Fruit fly (Drosophila melanogaster): Measurements from ENCODE around the gene CG34250.
A peak's percentile ranks its signal among the peaks of the same experiment; 100 is the strongest.

The CG34250 gene

DNA sequence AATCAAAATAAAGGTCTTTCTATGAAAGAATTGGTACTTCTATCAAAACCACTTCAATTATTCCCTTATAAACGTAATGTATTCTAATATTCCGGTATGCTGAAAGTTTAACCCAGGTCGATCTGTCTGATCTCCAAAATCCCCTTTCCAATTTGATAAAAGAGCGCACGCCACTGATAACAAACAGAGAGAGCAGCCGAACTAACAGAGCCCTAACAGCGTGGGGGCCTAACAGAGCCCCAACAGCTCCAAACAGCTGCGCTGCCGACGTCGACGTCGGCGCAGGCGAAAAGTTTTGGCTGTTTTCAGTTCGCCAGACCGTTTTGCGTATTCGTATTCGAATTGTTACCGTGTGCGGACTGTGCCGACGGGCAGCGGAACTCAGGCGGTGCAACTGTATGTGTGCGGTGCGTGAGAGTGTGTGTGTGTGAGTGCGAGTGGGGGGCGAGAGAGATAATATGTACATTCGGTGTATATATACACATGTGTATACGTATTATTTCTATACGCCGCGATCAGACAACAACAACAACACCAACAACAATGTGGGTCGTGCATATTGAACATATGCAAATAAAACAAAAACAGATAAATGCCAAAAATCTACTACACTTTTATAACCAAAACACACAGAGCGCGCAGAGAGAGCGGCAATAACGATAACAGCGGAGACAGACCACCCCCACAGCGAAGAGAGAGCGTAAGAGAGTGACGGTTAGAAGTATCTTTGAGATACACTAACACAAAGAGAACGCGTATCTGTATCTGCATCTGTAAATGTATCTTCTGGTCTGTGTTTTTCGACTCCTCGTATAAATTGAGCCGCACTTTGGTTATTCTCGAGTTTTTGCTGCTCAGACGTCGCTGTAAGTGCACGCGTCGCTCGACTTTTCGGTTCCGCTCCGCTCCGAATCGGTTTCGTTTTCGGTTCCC is 11.0 kb downstream of the CG34250 start, which contains the start of gene Oatp74D (continued):
- TF ChIP-seq scrt (GFP tag; optimal IDR thresholded peaks at IDR 0.05): peak; percentile 39
- no peak for TF ChIP-seq dan (GFP tag; IDR thresholded peaks at IDR 0.05)
- TF ChIP-seq vvl (GFP tag; IDR thresholded peaks at IDR 0.05): peak; percentile 85
- TF ChIP-seq CG1529 (GFP tag; optimal IDR thresholded peaks at IDR 0.05): peak; percentile 55
- peak; percentile 39; the same call in 1 of the 3 replicates for TF ChIP-seq HLH4C (GFP tag; IDR thresholded peaks at IDR 0.05; ENCODE audit: partially characterized antibody)
- peak; percentile 40 for TF ChIP-seq Side (GFP tag; optimal IDR thresholded peaks at IDR 0.05)
- no peak for TF ChIP-seq CG17802 (tag; optimal IDR thresholded peaks at IDR 0.05)
- TF ChIP-seq lilli (GFP tag; optimal IDR thresholded peaks at IDR 0.05): peak; percentile 67
- peak; percentile 88 for TF ChIP-seq CG4360 (GFP tag; IDR thresholded peaks at IDR 0.05)
- no peak for TF ChIP-seq Hr3 (GFP tag; optimal IDR thresholded peaks at IDR 0.05)
- peak; percentile 29 for TF ChIP-seq CG15514 (GFP tag; optimal IDR thresholded peaks at IDR 0.05)
- no peak for TF ChIP-seq unc-4 (GFP tag; IDR thresholded peaks at IDR 0.05; ENCODE audit: partially characterized antibody)
- TF ChIP-seq pzg (GFP tag; optimal IDR thresholded peaks at IDR 0.05): peak; percentile 4
- TF ChIP-seq CG13775 (GFP tag; optimal IDR thresholded peaks at IDR 0.05): no peak
- TF ChIP-seq Eip74EF (GFP tag; optimal IDR thresholded peaks at IDR 0.05): peak in 1 of 2 experiments; percentile 51
- peak; percentile 65; the same call in 1 of the 2 replicates for TF ChIP-seq CG42726 (GFP tag; IDR thresholded peaks at IDR 0.05; ENCODE audit: partially characterized antibody)
- peak; percentile 67 for TF ChIP-seq CG2678 (tag; optimal IDR thresholded peaks at IDR 0.05)
- TF ChIP-seq CG7372 (GFP tag; IDR thresholded peaks at IDR 0.05): no peak
- TF ChIP-seq Drgx (GFP tag; IDR thresholded peaks at IDR 0.05): peak; percentile 69
- peak; percentile 60 for TF ChIP-seq CG17186 (GFP tag; optimal IDR thresholded peaks at IDR 0.05)
- peak; percentile 41; the same call in 1 of the 3 replicates for TF ChIP-seq CG6175 (GFP tag; IDR thresholded peaks at IDR 0.05)
- TF ChIP-seq bcd (GFP tag; optimal IDR thresholded peaks at IDR 0.05): no peak
- peak; percentile 79 for TF ChIP-seq CrebB (tag; optimal IDR thresholded peaks at IDR 0.05)
- peak; percentile 0 for TF ChIP-seq MESR4 (GFP tag; optimal IDR thresholded peaks at IDR 0.05)
- peak in 1 of 2 experiments; percentile 60 for TF ChIP-seq dpn (GFP tag; optimal IDR thresholded peaks at IDR 0.05)
- TF ChIP-seq Ets65A (GFP tag): peak; percentile 74
- no peak for TF ChIP-seq zen (tag; optimal IDR thresholded peaks at IDR 0.05)
- peak; percentile 88 for TF ChIP-seq sens (GFP tag)
- TF ChIP-seq CG2875 (GFP tag; optimal IDR thresholded peaks at IDR 0.05): peak; percentile 39
- peak; percentile 64 for TF ChIP-seq twi (tag; optimal IDR thresholded peaks at IDR 0.05)
- TF ChIP-seq Stat92E (GFP tag; optimal IDR thresholded peaks at IDR 0.05): peak in 1 of 3 experiments; percentile 46
- TF ChIP-seq danr (GFP tag; IDR thresholded peaks at IDR 0.05): no peak
- TF ChIP-seq CG6813 (GFP tag; optimal IDR thresholded peaks at IDR 0.05): peak; percentile 9
- peak; percentile 64 for TF ChIP-seq yki (optimal IDR thresholded peaks at IDR 0.05)
- TF ChIP-seq CG17612 (GFP tag; IDR thresholded peaks at IDR 0.05): no peak
- TF ChIP-seq CG31388 (GFP tag; optimal IDR thresholded peaks at IDR 0.05): no peak
- no peak for TF ChIP-seq CG30020 (tag; optimal IDR thresholded peaks at IDR 0.05)
- TF ChIP-seq cas (GFP tag; IDR thresholded peaks at IDR 0.05): no peak
- peak; percentile 32 for TF ChIP-seq CG30403 (GFP tag; optimal IDR thresholded peaks at IDR 0.05)
- TF ChIP-seq CG13894 (tag; optimal IDR thresholded peaks at IDR 0.05): peak; percentile 71
- TF ChIP-seq CG15073 (GFP tag; optimal IDR thresholded peaks at IDR 0.05): no peak
- peak in 1 of 2 experiments; percentile 32 for TF ChIP-seq crp (GFP tag; optimal IDR thresholded peaks at IDR 0.05)
- peak; percentile 48; the same call in 2 of the 3 replicates for TF ChIP-seq row (GFP tag; IDR thresholded peaks at IDR 0.05)
- TF ChIP-seq br (optimal IDR thresholded peaks at IDR 0.05): no peak
- no peak for TF ChIP-seq CG10959 (GFP tag; IDR thresholded peaks at IDR 0.05)
- TF ChIP-seq chinmo (GFP tag; IDR thresholded peaks at IDR 0.05; ENCODE audit: partially characterized antibody): peak; percentile 98
- TF ChIP-seq nom (GFP tag; optimal IDR thresholded peaks at IDR 0.05): peak; percentile 20
- TF ChIP-seq toy (GFP tag; IDR thresholded peaks at IDR 0.05): no peak
